Worm (Caenorhabditis elegans) whole organism, L3 larva: Measurements from ENCODE around the gene nhr-76.

ENCODE experiments used
- fos-1 ChIP-seq: fragments of 150-350 bp; optimal IDR thresholded peaks from 2 replicates; lab custom pipeline; 2014; ENCODE audit warnings: missing biosample characterization, missing genetic modification characterization
- lin-39 ChIP-seq: fragments of 150-350 bp; optimal IDR thresholded peaks from 2 replicates; lab custom pipeline; 2018; ENCODE audit warnings: missing biosample characterization, missing genetic modification reagents, missing genetic modification characterization
- nhr-76 ChIP-seq: fragments of 150-350 bp; sonication (generic microtip); optimal IDR thresholded peaks from 5 replicates; lab custom pipeline; 2014; ENCODE audit warnings: missing biosample characterization, missing genetic modification characterization
- pha-4 ChIP-seq: fragments of 150-350 bp; optimal IDR thresholded peaks from 2 replicates; lab custom pipeline; 2014; ENCODE audit warnings: missing biosample characterization, missing genetic modification reagents, missing genetic modification characterization
- sea-2 ChIP-seq: fragments of 150-350 bp; sonication (generic microtip); optimal IDR thresholded peaks from 4 replicates; lab custom pipeline; 2014; ENCODE audit warnings: missing biosample characterization, missing genetic modification reagents, missing genetic modification characterization
- tbx-2 ChIP-seq: sonication (generic microtip); optimal IDR thresholded peaks from 2 replicates; lab custom pipeline; 2016; ENCODE audit warnings: mild to moderate bottlenecking, missing genetic modification characterization, missing compliant biosample characterization
- unc-62 ChIP-seq: fragments of 150-350 bp; sonication (generic microtip); optimal IDR thresholded peaks from 4 replicates; lab custom pipeline; 2014; ENCODE audit warnings: missing biosample characterization, missing genetic modification reagents, missing genetic modification characterization
- ztf-4 ChIP-seq: fragments of 150-350 bp; optimal IDR thresholded peaks from 2 replicates; lab custom pipeline; 2014; ENCODE audit warnings: missing biosample characterization, missing genetic modification characterization

DNA sequence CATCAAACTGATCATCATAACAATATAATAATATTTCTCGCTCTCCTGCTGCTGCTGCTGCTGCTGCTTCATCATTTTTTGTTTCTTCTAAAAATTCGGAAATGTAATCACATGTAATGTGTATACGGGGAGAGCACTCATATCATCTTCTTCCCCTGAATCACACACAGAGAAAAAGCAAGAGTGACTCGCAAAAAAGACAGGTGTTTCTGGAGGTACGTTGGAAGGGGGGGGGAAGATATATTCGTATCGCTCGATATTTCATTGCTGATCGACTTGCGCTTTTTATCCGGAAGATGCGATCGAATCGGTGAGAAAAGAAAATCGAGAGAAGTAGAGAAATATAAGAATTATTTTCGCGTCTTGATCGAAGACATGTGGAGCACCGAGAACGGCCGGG lies 19.7 kb upstream of the nhr-76 start:
- TF ChIP-seq sea-2 (GFP tag; lab: Kevin White, UChicago) (no peak), ztf-4 (tag; lab: Kevin White, UChicago) (no peak), unc-62 (GFP tag; lab: Kevin White, UChicago) (no peak), pha-4 (tag; lab: Kevin White, UChicago) (no peak), lin-39 (tag; lab: Kevin White, UChicago) (no peak), nhr-76 (tag; lab: Kevin White, UChicago) (no peak), fos-1 (tag; lab: Kevin White, UChicago) (no peak), tbx-2 (tag; lab: Kevin White, UChicago) (no peak)
